Worm (Caenorhabditis elegans) whole organism, mixed stage, embryonic: ENCODE results near the gene col-101.

Source experiments
- bed-3 ChIP-seq: fragments of 200-800 bp; sonication (Bioruptor generic); optimal IDR thresholded peaks from 3 replicates; lab custom pipeline; 2018; ENCODE audit warnings: mild to moderate bottlenecking, missing genetic modification characterization, moderate library complexity, missing compliant biosample characterization
- blmp-1 ChIP-seq: fragments of 150-350 bp; optimal IDR thresholded peaks from 2 replicates; lab custom pipeline; 2014; ENCODE audit warnings: missing biosample characterization, missing genetic modification characterization
- ceh-39 ChIP-seq: fragments of 150-350 bp; optimal IDR thresholded peaks from 2 replicates; lab custom pipeline; 2014; ENCODE audit warnings: missing biosample characterization, missing genetic modification characterization
- ceh-83 ChIP-seq: fragments of 200-800 bp; sonication (Bioruptor generic); optimal IDR thresholded peaks from 2 replicates; lab custom pipeline; 2018; ENCODE audit warnings: mild to moderate bottlenecking, missing genetic modification characterization, missing compliant biosample characterization
- ces-1 ChIP-seq: fragments of 150-350 bp; optimal IDR thresholded peaks from 2 replicates; lab custom pipeline; 2014; ENCODE audit warnings: missing biosample characterization, missing genetic modification reagents, missing genetic modification characterization
- elt-1 ChIP-seq: sonication (generic microtip); optimal IDR thresholded peaks from 2 replicates; lab custom pipeline; 2017; ENCODE audit warnings: missing genetic modification characterization, mild to moderate bottlenecking, missing compliant biosample characterization, antibody characterized with exemption, moderate library complexity, borderline replicate concordance; ENCODE audit not compliant: insufficient read depth
- elt-3 ChIP-seq: fragments of 150-350 bp; optimal IDR thresholded peaks from 2 replicates; lab custom pipeline; 2014; ENCODE audit warnings: missing biosample characterization, missing genetic modification characterization
- flh-1 ChIP-seq: fragments of 200-800 bp; sonication (Bioruptor generic); optimal IDR thresholded peaks from 2 replicates; lab custom pipeline; 2018; ENCODE audit warnings: mild to moderate bottlenecking, missing genetic modification characterization, moderate library complexity, missing compliant biosample characterization
- ham-2 ChIP-seq: fragments of 200-800 bp; sonication (Bioruptor generic); optimal IDR thresholded peaks from 2 replicates; lab custom pipeline; 2018; ENCODE audit warnings: mild to moderate bottlenecking, missing genetic modification characterization, missing compliant biosample characterization
- hlh-1 ChIP-seq: fragments of 150-350 bp; optimal IDR thresholded peaks from 2 replicates; lab custom pipeline; 2014; ENCODE audit warnings: missing biosample characterization, missing genetic modification reagents, missing genetic modification characterization
- lin-13 ChIP-seq: fragments of 150-350 bp; optimal IDR thresholded peaks from 2 replicates; lab custom pipeline; 2014; ENCODE audit warnings: missing biosample characterization, missing genetic modification characterization
- lin-32 ChIP-seq: fragments of 200-800 bp; sonication (Bioruptor generic); optimal IDR thresholded peaks from 2 replicates; lab custom pipeline; 2018; ENCODE audit warnings: mild to moderate bottlenecking, missing genetic modification characterization, missing compliant biosample characterization
- lsy-2 ChIP-seq: fragments of 150-350 bp; optimal IDR thresholded peaks from 2 replicates; lab custom pipeline; 2014; ENCODE audit warnings: missing biosample characterization, missing genetic modification characterization
- mab-5 ChIP-seq: fragments of 150-350 bp; optimal IDR thresholded peaks from 2 replicates; lab custom pipeline; 2014; ENCODE audit warnings: missing biosample characterization, missing genetic modification characterization
- mep-1 ChIP-seq: fragments of 150-350 bp; optimal IDR thresholded peaks from 2 replicates; lab custom pipeline; 2017; ENCODE audit warnings: missing biosample characterization, missing genetic modification reagents, missing genetic modification characterization, inconsistent platforms
- mls-2 ChIP-seq: sonication (generic microtip); optimal IDR thresholded peaks from 2 replicates; lab custom pipeline; 2016; ENCODE audit warnings: mild to moderate bottlenecking, missing genetic modification characterization, moderate library complexity, missing compliant biosample characterization
- nhr-12 ChIP-seq: fragments of 150-350 bp; optimal IDR thresholded peaks from 2 replicates; lab custom pipeline; 2014; ENCODE audit warnings: missing biosample characterization, missing genetic modification characterization
- nhr-2 ChIP-seq: fragments of 150-350 bp; optimal IDR thresholded peaks from 2 replicates; lab custom pipeline; 2014; ENCODE audit warnings: missing biosample characterization, missing genetic modification characterization
- nhr-237 ChIP-seq: fragments of 150-350 bp; optimal IDR thresholded peaks from 2 replicates; lab custom pipeline; 2014; ENCODE audit warnings: missing biosample characterization, missing genetic modification characterization
- nhr-28 ChIP-seq: fragments of 150-350 bp; optimal IDR thresholded peaks from 2 replicates; lab custom pipeline; 2014; ENCODE audit warnings: missing biosample characterization, missing genetic modification characterization
- nhr-76 ChIP-seq: sonication (generic microtip); optimal IDR thresholded peaks from 2 replicates; lab custom pipeline; 2017; ENCODE audit warnings: missing biosample characterization, missing genetic modification characterization
- pha-4 ChIP-seq: fragments of 150-350 bp; optimal IDR thresholded peaks from 2 replicates; lab custom pipeline; 2018; ENCODE audit warnings: missing biosample characterization, missing genetic modification reagents, missing genetic modification characterization
- sem-2 ChIP-seq: fragments of 200-800 bp; sonication (Bioruptor generic); optimal IDR thresholded peaks from 2 replicates; lab custom pipeline; 2018; ENCODE audit warnings: mild to moderate bottlenecking, missing genetic modification characterization, missing compliant biosample characterization
- snpc-4 ChIP-seq: fragments of 150-350 bp; optimal IDR thresholded peaks from 2 replicates; lab custom pipeline; 2014; ENCODE audit warnings: missing biosample characterization, missing genetic modification characterization
- sptf-1 ChIP-seq: sonication (generic microtip); optimal IDR thresholded peaks from 2 replicates; lab custom pipeline; 2017; ENCODE audit warnings: mild to moderate bottlenecking, missing genetic modification characterization, moderate library complexity, missing compliant biosample characterization
- tbx-8 ChIP-seq: fragments of 200-800 bp; sonication (Bioruptor generic); optimal IDR thresholded peaks from 2 replicates; lab custom pipeline; 2018; ENCODE audit warnings: mild to moderate bottlenecking, missing genetic modification characterization, moderate library complexity, missing compliant biosample characterization
- unc-120 ChIP-seq: sonication (generic microtip); optimal IDR thresholded peaks from 2 replicates; lab custom pipeline; 2017; ENCODE audit warnings: missing genetic modification characterization, missing compliant biosample characterization; ENCODE audit not compliant: poor library complexity, severe bottlenecking
- unc-39 ChIP-seq: fragments of 150-350 bp; optimal IDR thresholded peaks from 2 replicates; lab custom pipeline; 2014; ENCODE audit warnings: missing biosample characterization, missing genetic modification characterization
- zip-8 ChIP-seq: fragments of 150-350 bp; optimal IDR thresholded peaks from 2 replicates; lab custom pipeline; 2014; ENCODE audit warnings: missing biosample characterization, missing genetic modification characterization
- ztf-11 ChIP-seq: fragments of 150-350 bp; optimal IDR thresholded peaks from 2 replicates; lab custom pipeline; 2014; ENCODE audit warnings: missing biosample characterization, missing genetic modification characterization

col-101 gene

DNA sequence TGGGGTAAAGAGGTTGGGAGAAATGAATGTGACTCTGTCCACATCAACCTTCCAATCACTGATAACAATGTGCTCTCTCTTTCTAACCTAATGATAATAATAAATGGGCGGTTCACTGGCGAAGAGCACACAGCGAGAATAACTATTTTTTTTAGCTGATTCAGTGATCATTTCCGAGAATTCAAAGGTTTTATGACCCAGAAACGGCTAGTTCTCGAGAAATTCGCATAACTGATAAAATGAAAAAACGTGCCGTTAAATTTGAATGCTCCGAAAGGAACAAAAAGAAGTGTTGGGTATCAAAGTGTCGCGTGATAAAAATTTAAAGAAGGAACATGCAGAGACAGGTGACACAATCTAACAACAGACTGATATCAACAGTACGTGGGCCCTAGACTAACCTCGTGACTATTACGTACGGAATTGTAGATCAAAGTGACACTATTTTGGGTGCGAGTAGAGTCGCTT, 31.1 kb downstream of the col-101 start:
- TF ChIP-seq zip-8 (tag; lab: Kevin White, UChicago) (no peak), nhr-28 (tag; lab: Kevin White, UChicago) (no peak), nhr-12 (no peak), blmp-1 (no peak), bed-3 (GFP tag; lab: Kevin White, UChicago) (no peak), nhr-76 (no peak), ham-2 (GFP tag; lab: Kevin White, UChicago) (no peak), sptf-1 (tag; lab: Kevin White, UChicago) (no peak), unc-39 (tag; lab: Kevin White, UChicago) (no peak), ces-1 (no peak), unc-120 (tag; lab: Kevin White, UChicago) (no peak)

DNA sequence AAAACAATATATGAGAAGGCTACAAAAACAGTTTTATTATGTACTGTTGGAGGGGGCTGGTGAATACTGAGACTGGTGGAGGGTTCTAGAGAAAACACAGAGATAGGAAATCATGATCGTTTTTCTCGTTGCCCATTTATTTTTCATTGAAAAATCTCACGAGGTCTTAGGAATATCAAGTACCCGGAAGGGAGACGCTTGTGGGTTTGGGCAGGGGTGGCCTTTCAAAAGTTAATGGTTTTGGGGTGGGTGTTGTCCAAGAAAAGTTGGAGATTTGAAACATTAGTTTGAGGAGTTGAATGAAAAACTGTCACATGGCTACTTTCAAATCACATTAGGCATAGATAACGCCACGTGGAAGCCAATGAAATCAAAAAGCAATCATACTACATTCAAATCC, 32.1 kb downstream of the col-101 start:
- TF ChIP-seq mab-5 (no peak), blmp-1 (no peak), nhr-237 (tag; lab: Kevin White, UChicago) (no peak), ceh-83 (GFP tag; lab: Kevin White, UChicago) (no peak), ceh-39 (tag; lab: Kevin White, UChicago) (no peak), mep-1 (tag; lab: Kevin White, UChicago) (no peak), unc-120 (tag; lab: Kevin White, UChicago) (no peak), bed-3 (GFP tag; lab: Kevin White, UChicago) (no peak), hlh-1 (no peak)
- TF ChIP-seq, all 35 proteins: peak for 0

ce11 chrIV:293995-294700, 32.7 kb downstream of the col-101 start:
- no peak for TF ChIP-seq elt-1 (tag; lab: Kevin White, UChicago)
- no peak for TF ChIP-seq lsy-2 (tag; lab: Kevin White, UChicago)
- TF ChIP-seq sptf-1 (tag; lab: Kevin White, UChicago), result no peak
- TF ChIP-seq ceh-39 (tag; lab: Kevin White, UChicago), result no peak
- no peak for TF ChIP-seq sem-2
- no peak for TF ChIP-seq bed-3 (GFP tag; lab: Kevin White, UChicago)
- TF ChIP-seq mab-5, result no peak
- TF ChIP-seq nhr-237 (tag; lab: Kevin White, UChicago), result no peak
- TF ChIP-seq mep-1 (tag; lab: Kevin White, UChicago), result no peak
- no peak for TF ChIP-seq ceh-83 (GFP tag; lab: Kevin White, UChicago)
- TF ChIP-seq snpc-4 (tag; lab: Kevin White, UChicago), result no peak
- no peak for TF ChIP-seq nhr-28 (tag; lab: Kevin White, UChicago)
- TF ChIP-seq mls-2 (tag; lab: Kevin White, UChicago), result no peak
- no peak for TF ChIP-seq pha-4 (tag; lab: Kevin White, UChicago)
- no peak for TF ChIP-seq tbx-8 (GFP tag; lab: Kevin White, UChicago)
- no peak for TF ChIP-seq elt-3 (tag; lab: Kevin White, UChicago)
- no peak for TF ChIP-seq ces-1

ce11 chrIV:293163-293755, 33.6 kb downstream of the col-101 start:
- TF ChIP-seq sptf-1 (tag; lab: Kevin White, UChicago) (no peak), snpc-4 (tag; lab: Kevin White, UChicago) (no peak), unc-120 (tag; lab: Kevin White, UChicago) (no peak), mep-1 (tag; lab: Kevin White, UChicago) (no peak), lsy-2 (tag; lab: Kevin White, UChicago) (no peak), flh-1 (GFP tag; lab: Kevin White, UChicago) (no peak), mab-5 (no peak), ztf-11 (tag; lab: Kevin White, UChicago) (no peak), lin-13 (tag; lab: Kevin White, UChicago) (no peak)

ce11 chrIV:291851-292367, 34.9 kb downstream of the col-101 start:
- TF ChIP-seq mls-2 (tag; lab: Kevin White, UChicago), result no peak
- no peak for TF ChIP-seq blmp-1
- no peak for TF ChIP-seq sem-2
- no peak for TF ChIP-seq nhr-2
- TF ChIP-seq lin-32 (GFP tag; lab: Kevin White, UChicago), result no peak
- no peak for TF ChIP-seq ceh-39 (tag; lab: Kevin White, UChicago)
- TF ChIP-seq lsy-2 (tag; lab: Kevin White, UChicago), result no peak
- no peak for TF ChIP-seq snpc-4 (tag; lab: Kevin White, UChicago)
- TF ChIP-seq unc-39 (tag; lab: Kevin White, UChicago), result no peak
- no peak for TF ChIP-seq mep-1 (tag; lab: Kevin White, UChicago)
- no peak for TF ChIP-seq nhr-12
